Worm (Caenorhabditis elegans) whole organism, L1 larva: ENCODE measurements around the gene sca-1.

ENCODE experiments used
- C16A3.4 ChIP-seq: fragments of 150-350 bp; optimal IDR thresholded peaks from 2 replicates; lab custom pipeline; 2014; ENCODE audit warnings: missing biosample characterization, missing genetic modification characterization
- C34B4.2 ChIP-seq: sonication (generic microtip); optimal IDR thresholded peaks from 2 replicates; lab custom pipeline; 2017; ENCODE audit warnings: mild to moderate bottlenecking, missing genetic modification characterization, missing compliant biosample characterization
- Y116A8C.19 ChIP-seq: sonication (generic microtip); optimal IDR thresholded peaks from 2 replicates; lab custom pipeline; 2016; ENCODE audit warnings: missing compliant biosample characterization, missing genetic modification characterization, borderline replicate concordance
- ama-1 ChIP-seq: fragments of 150-350 bp; optimal IDR thresholded peaks from 2 replicates; lab custom pipeline; 2014
- ces-1 ChIP-seq: fragments of 150-350 bp; optimal IDR thresholded peaks from 2 replicates; lab custom pipeline; 2014; ENCODE audit warnings: missing biosample characterization, missing genetic modification reagents, missing genetic modification characterization
- dpl-1 ChIP-seq, 3 experiments: fragments of 150-350 bp in 2 of 3; sonication (generic microtip) in 1 of 3; optimal IDR thresholded peaks; 2 replicates each; lab custom pipeline; 2014 to 2017; ENCODE audit warnings: missing biosample characterization in 3 of 3, missing genetic modification characterization in 3 of 3, missing genetic modification reagents in 3 of 3
- dsc-1 ChIP-seq: sonication (generic microtip); optimal IDR thresholded peaks from 2 replicates; lab custom pipeline; 2016; ENCODE audit warnings: mild to moderate bottlenecking, missing genetic modification characterization, missing compliant biosample characterization
- efl-1 ChIP-seq, 4 experiments: fragments of 150-350 bp; optimal IDR thresholded peaks in 3 of 4; peaks in 1 of 4; 1 replicate in 1 of 4; 2 replicates in 3 of 4; lab custom pipeline; 2014; ENCODE audit warnings: missing biosample characterization in 2 of 4, missing genetic modification characterization in 2 of 4, missing genetic modification reagents in 2 of 4
- egl-27 ChIP-seq, 2 experiments: fragments of 150-350 bp in 1 of 2; sonication (generic microtip); optimal IDR thresholded peaks; 3 replicates each; lab custom pipeline; 2017 to 2018; ENCODE audit warnings: missing biosample characterization in 2 of 2, missing genetic modification characterization in 2 of 2, missing genetic modification reagents in 2 of 2
- elt-2 ChIP-seq: sonication (generic microtip); optimal IDR thresholded peaks from 2 replicates; lab custom pipeline; 2016; ENCODE audit warnings: missing genetic modification characterization, mild to moderate bottlenecking, inconsistent platforms, missing compliant biosample characterization, missing genetic modification reagents
- elt-3 ChIP-seq, 6 experiments: fragments of 150-350 bp in 1 of 6; sonication (generic microtip); optimal IDR thresholded peaks; 2 replicates each; lab custom pipeline; 2017 to 2018; ENCODE audit warnings: missing biosample characterization in 6 of 6, missing genetic modification characterization in 6 of 6, inconsistent platforms in 1 of 6
- fkh-10 ChIP-seq: sonication (generic microtip); optimal IDR thresholded peaks from 2 replicates; lab custom pipeline; 2017; ENCODE audit warnings: missing biosample characterization, missing genetic modification reagents, missing genetic modification characterization
- fkh-4 ChIP-seq: sonication (generic microtip); optimal IDR thresholded peaks from 2 replicates; lab custom pipeline; 2016; ENCODE audit warnings: missing compliant biosample characterization, missing genetic modification characterization, borderline replicate concordance
- fkh-8 ChIP-seq: sonication (generic microtip); optimal IDR thresholded peaks from 2 replicates; lab custom pipeline; 2016; ENCODE audit warnings: mild to moderate bottlenecking, missing genetic modification characterization, missing compliant biosample characterization
- grh-1 ChIP-seq: fragments of 200-800 bp; sonication (Bioruptor generic); IDR thresholded peaks from 2 replicates; pipeline ENCODE4 v1.3.6; 2022; ENCODE audit warnings: missing genetic modification reagents, missing genetic modification characterization, missing compliant biosample characterization
- hpl-2 ChIP-seq: fragments of 150-350 bp; optimal IDR thresholded peaks from 2 replicates; lab custom pipeline; 2014; ENCODE audit warnings: missing biosample characterization, missing genetic modification reagents, missing genetic modification characterization
- jun-1 ChIP-seq: fragments of 150-350 bp; optimal IDR thresholded peaks from 2 replicates; lab custom pipeline; 2014; ENCODE audit warnings: missing biosample characterization, missing genetic modification reagents, missing genetic modification characterization
- lin-14 ChIP-seq: fragments of 200-800 bp; sonication (Bioruptor generic); optimal IDR thresholded peaks from 2 replicates; lab custom pipeline; 2018; ENCODE audit warnings: mild to moderate bottlenecking, missing genetic modification characterization, moderate library complexity, missing compliant biosample characterization
- lin-15B ChIP-seq: fragments of 150-350 bp; sonication (generic microtip); optimal IDR thresholded peaks from 3 replicates; lab custom pipeline; 2014; ENCODE audit warnings: missing biosample characterization, missing genetic modification characterization
- lin-35 ChIP-seq, 2 experiments: fragments of 150-350 bp; optimal IDR thresholded peaks; 2 replicates each; lab custom pipeline; 2014; ENCODE audit warnings: missing biosample characterization in 2 of 2, missing genetic modification characterization in 2 of 2, missing genetic modification reagents in 2 of 2
- lin-39 ChIP-seq: fragments of 150-350 bp; optimal IDR thresholded peaks from 2 replicates; lab custom pipeline; 2014; ENCODE audit warnings: missing biosample characterization, missing genetic modification reagents, missing genetic modification characterization
- lir-3 ChIP-seq: sonication (generic microtip); optimal IDR thresholded peaks from 2 replicates; lab custom pipeline; 2016; ENCODE audit warnings: mild to moderate bottlenecking, missing genetic modification characterization, moderate library complexity, missing compliant biosample characterization; ENCODE audit not compliant: poor library complexity
- lsy-2 ChIP-seq, 2 experiments: fragments of 150-350 bp; optimal IDR thresholded peaks; 2 replicates each; lab custom pipeline; 2014; ENCODE audit warnings: missing biosample characterization in 2 of 2, missing genetic modification characterization in 2 of 2
- mdl-1 ChIP-seq, 2 experiments: fragments of 150-350 bp; optimal IDR thresholded peaks; 2 replicates each; lab custom pipeline; 2014 to 2017; ENCODE audit warnings: missing biosample characterization in 2 of 2, missing genetic modification characterization in 2 of 2, inconsistent platforms in 1 of 2
- mef-2 ChIP-seq: fragments of 150-350 bp; optimal IDR thresholded peaks from 2 replicates; lab custom pipeline; 2014; ENCODE audit warnings: missing biosample characterization, missing genetic modification characterization
- nhr-12 ChIP-seq: sonication (generic microtip); optimal IDR thresholded peaks from 2 replicates; lab custom pipeline; 2017; ENCODE audit warnings: missing biosample characterization, missing genetic modification characterization
- nhr-19 ChIP-seq: fragments of 200-800 bp; sonication (Bioruptor generic); conservative IDR thresholded peaks from 2 replicates; pipeline ENCODE4 v1.3.6; 2022; ENCODE audit warnings: missing genetic modification characterization, missing compliant biosample characterization
- nhr-20 ChIP-seq: sonication (generic microtip); optimal IDR thresholded peaks from 2 replicates; lab custom pipeline; 2016; ENCODE audit warnings: mild to moderate bottlenecking, missing genetic modification characterization, missing compliant biosample characterization
- nhr-237 ChIP-seq: fragments of 150-350 bp; optimal IDR thresholded peaks from 2 replicates; lab custom pipeline; 2014; ENCODE audit warnings: missing biosample characterization, missing genetic modification characterization
- nhr-47 ChIP-seq: sonication (generic microtip); optimal IDR thresholded peaks from 2 replicates; lab custom pipeline; 2016; ENCODE audit warnings: mild to moderate bottlenecking, missing genetic modification characterization, moderate library complexity, missing compliant biosample characterization
- nhr-71 ChIP-seq: sonication (generic microtip); optimal IDR thresholded peaks from 2 replicates; lab custom pipeline; 2016; ENCODE audit warnings: mild to moderate bottlenecking, missing genetic modification characterization, moderate library complexity, missing compliant biosample characterization
- nhr-84 ChIP-seq: sonication (generic microtip); optimal IDR thresholded peaks from 2 replicates; lab custom pipeline; 2017; ENCODE audit warnings: missing biosample characterization, missing genetic modification characterization
- nhr-90 ChIP-seq: sonication (generic microtip); optimal IDR thresholded peaks from 2 replicates; lab custom pipeline; 2016; ENCODE audit warnings: mild to moderate bottlenecking, missing genetic modification characterization, missing compliant biosample characterization; ENCODE audit not compliant: poor library complexity
- pag-3 ChIP-seq: sonication (generic microtip); optimal IDR thresholded peaks from 2 replicates; lab custom pipeline; 2017; ENCODE audit warnings: missing genetic modification characterization, mild to moderate bottlenecking, missing compliant biosample characterization, antibody characterized with exemption, borderline replicate concordance; ENCODE audit not compliant: insufficient read depth
- rnt-1 ChIP-seq: sonication (generic microtip); optimal IDR thresholded peaks from 2 replicates; lab custom pipeline; 2016; ENCODE audit warnings: mild to moderate bottlenecking, missing genetic modification characterization, moderate library complexity, missing compliant biosample characterization
- skn-1 ChIP-seq: fragments of 150-350 bp; optimal IDR thresholded peaks from 2 replicates; lab custom pipeline; 2014; ENCODE audit warnings: missing biosample characterization, missing genetic modification characterization
- snu-23 ChIP-seq: sonication (generic microtip); optimal IDR thresholded peaks from 2 replicates; lab custom pipeline; 2016; ENCODE audit warnings: missing genetic modification characterization, missing compliant biosample characterization
- sox-4 ChIP-seq: sonication (generic microtip); optimal IDR thresholded peaks from 2 replicates; lab custom pipeline; 2016; ENCODE audit warnings: missing genetic modification characterization, missing compliant biosample characterization
- swsn-7 ChIP-seq: sonication (generic microtip); optimal IDR thresholded peaks from 2 replicates; lab custom pipeline; 2016; ENCODE audit warnings: missing genetic modification characterization, missing compliant biosample characterization
- tbx-2 ChIP-seq: sonication (generic microtip); optimal IDR thresholded peaks from 2 replicates; lab custom pipeline; 2016; ENCODE audit warnings: missing genetic modification characterization, missing compliant biosample characterization
- unc-30 ChIP-seq: sonication (generic microtip); optimal IDR thresholded peaks from 2 replicates; lab custom pipeline; 2017; ENCODE audit warnings: missing biosample characterization, missing genetic modification characterization
- unc-98 ChIP-seq: fragments of 200-800 bp; sonication (Bioruptor generic); IDR thresholded peaks from 2 replicates; pipeline ENCODE4 v1.3.6; 2022; ENCODE audit warnings: missing genetic modification characterization, missing compliant biosample characterization
- vab-15 ChIP-seq: sonication (generic microtip); optimal IDR thresholded peaks from 2 replicates; lab custom pipeline; 2017; ENCODE audit warnings: missing genotype, mild to moderate bottlenecking, missing genetic modification characterization, missing compliant biosample characterization
- xbp-1 ChIP-seq: sonication (generic microtip); optimal IDR thresholded peaks from 2 replicates; lab custom pipeline; 2016; ENCODE audit warnings: missing genetic modification characterization, missing compliant biosample characterization
- ztf-11 ChIP-seq, 2 experiments: sonication (generic microtip); optimal IDR thresholded peaks; 2 replicates each; lab custom pipeline; 2016 to 2017; ENCODE audit warnings: missing genetic modification characterization in 2 of 2, missing biosample characterization in 1 of 2, missing compliant biosample characterization in 1 of 2
- ztf-4 ChIP-seq: fragments of 150-350 bp; optimal IDR thresholded peaks from 2 replicates; lab custom pipeline; 2014; ENCODE audit warnings: missing biosample characterization, missing genetic modification characterization

The sca-1 gene

ce11 chrIII:10816800-10817418 is at the start of gene sca-1:
TSS of gene sca-1 (minus strand) at chrIII:10816850.
- peak; percentile 17 to 42 for TF ChIP-seq lsy-2 (tag; optimal IDR thresholded peaks at IDR 0.05; lab: Kevin White, UChicago)
- TF ChIP-seq nhr-20 (tag; lab: Kevin White, UChicago), result peak; percentile 52
- no peak for TF ChIP-seq fkh-8 (tag; lab: Kevin White, UChicago)
- peak; percentile 53 for TF ChIP-seq ztf-4
- TF ChIP-seq lir-3 (tag; lab: Kevin White, UChicago), result no peak
- no peak for TF ChIP-seq efl-1 (optimal IDR thresholded peaks at IDR 0.05; lab: Kevin White, UChicago)
- peak in 1 of 2 experiments; percentile 90 for TF ChIP-seq efl-1 (GFP tag; optimal IDR thresholded peaks at IDR 0.05 in 1 of 2; lab: Kevin White, UChicago)
- no peak for TF ChIP-seq skn-1 (tag; lab: Kevin White, UChicago)
- TF ChIP-seq elt-2 (tag; lab: Kevin White, UChicago), result no peak
- no peak for TF ChIP-seq vab-15 (tag; lab: Kevin White, UChicago)
- peak; percentile 70 for TF ChIP-seq dsc-1 (tag; lab: Kevin White, UChicago)
- peak in 1 of 2 experiments; percentile 3 for TF ChIP-seq ztf-11 (tag; optimal IDR thresholded peaks at IDR 0.05; lab: Kevin White, UChicago)
- TF ChIP-seq rnt-1 (tag; lab: Kevin White, UChicago), result peak; percentile 63
- peak; percentile 17 for TF ChIP-seq tbx-2
- TF ChIP-seq nhr-19 (GFP tag; lab: Robert Waterston, UW), result peak; percentile 44
- peak in 1 of 2 experiments; percentile 21 for TF ChIP-seq mdl-1 (tag; optimal IDR thresholded peaks at IDR 0.05; lab: Kevin White, UChicago)
- peak; percentile 48 for TF ChIP-seq snu-23 (GFP tag; lab: Kevin White, UChicago)
- TF ChIP-seq C16A3.4 (tag; lab: Kevin White, UChicago), result no peak
- TF ChIP-seq nhr-47 (tag; lab: Kevin White, UChicago), result peak; percentile 23
- TF ChIP-seq nhr-71 (tag; lab: Kevin White, UChicago), result peak; percentile 81
- TF ChIP-seq nhr-84 (tag; lab: Kevin White, UChicago), result no peak
- no peak for TF ChIP-seq hpl-2 (GFP tag; lab: Kevin White, UChicago)
- TF ChIP-seq pag-3 (tag; lab: Kevin White, UChicago), result peak; percentile 86
- peak; percentile 6 for TF ChIP-seq lin-39 (tag; lab: Kevin White, UChicago)
- no peak for TF ChIP-seq ama-1 (lab: Kevin White, UChicago)
- TF ChIP-seq swsn-7 (tag; lab: Kevin White, UChicago), result peak; percentile 21
- TF ChIP-seq Y116A8C.19, result no peak
- TF ChIP-seq fkh-4, result peak; percentile 21
- no peak for TF ChIP-seq C34B4.2
- TF ChIP-seq egl-27 (tag; optimal IDR thresholded peaks at IDR 0.05; lab: Kevin White, UChicago), result no peak
- no peak for TF ChIP-seq elt-3 (tag; optimal IDR thresholded peaks at IDR 0.05; lab: Kevin White, UChicago)
- no peak for TF ChIP-seq grh-1 (GFP tag; lab: Robert Waterston, UW)
- 0 out of 2 replicates have a peak, but pooled peaks have one; percentile 37 for TF ChIP-seq unc-98 (GFP tag; lab: Robert Waterston, UW)
- no peak for TF ChIP-seq nhr-237 (tag; lab: Kevin White, UChicago)
- TF ChIP-seq jun-1 (tag; lab: Kevin White, UChicago), result no peak
- no peak for TF ChIP-seq ces-1 (GFP tag; lab: Kevin White, UChicago)
- peak in 1 of 2 experiments; percentile 7 for TF ChIP-seq lin-35 (GFP tag; optimal IDR thresholded peaks at IDR 0.05; lab: Kevin White, UChicago)
- peak; percentile 75 for TF ChIP-seq lin-14 (GFP tag; lab: Kevin White, UChicago)

ce11 chrIII:10861375-10861774 is 44.7 kb upstream of the sca-1 start:
- TF ChIP-seq lin-15B (tag; lab: Kevin White, UChicago), result no peak
- TF ChIP-seq grh-1 (GFP tag; lab: Robert Waterston, UW), result no peak
- TF ChIP-seq fkh-10, result no peak
- TF ChIP-seq lin-35 (GFP tag; optimal IDR thresholded peaks at IDR 0.05; lab: Kevin White, UChicago), result no peak
- no peak for TF ChIP-seq mef-2
- no peak for TF ChIP-seq unc-30 (tag; lab: Kevin White, UChicago)
- no peak for TF ChIP-seq efl-1 (optimal IDR thresholded peaks at IDR 0.05; lab: Kevin White, UChicago)
- TF ChIP-seq efl-1 (GFP tag; optimal IDR thresholded peaks at IDR 0.05 in 1 of 2; lab: Kevin White, UChicago), result no peak
- no peak for TF ChIP-seq nhr-90 (tag; lab: Kevin White, UChicago)
- no peak for TF ChIP-seq C16A3.4 (tag; lab: Kevin White, UChicago)
- TF ChIP-seq vab-15 (tag; lab: Kevin White, UChicago), result no peak
- no peak for TF ChIP-seq dpl-1 (GFP tag; optimal IDR thresholded peaks at IDR 0.05; lab: Kevin White, UChicago)
- TF ChIP-seq sox-4, result no peak
- no peak for TF ChIP-seq xbp-1 (tag; lab: Kevin White, UChicago)
- TF ChIP-seq nhr-12 (tag; lab: Kevin White, UChicago), result no peak
